Worm (Caenorhabditis elegans) whole organism, L1 larva: ENCODE results near the gene Y116A8C.40.

Experiments used
- ceh-82 ChIP-seq, 3 experiments: fragments of 150-350 bp in 1 of 3; sonication (generic microtip) in 2 of 3; optimal IDR thresholded peaks; 2 replicates each; lab custom pipeline; 2014 to 2017; ENCODE audit warnings: missing biosample characterization in 3 of 3, missing genetic modification characterization in 3 of 3
- ces-1 ChIP-seq: fragments of 150-350 bp; optimal IDR thresholded peaks from 2 replicates; lab custom pipeline; 2014; ENCODE audit warnings: missing biosample characterization, missing genetic modification reagents, missing genetic modification characterization
- efl-1 ChIP-seq, 4 experiments: fragments of 150-350 bp; optimal IDR thresholded peaks in 3 of 4; peaks in 1 of 4; 1 replicate in 1 of 4; 2 replicates in 3 of 4; lab custom pipeline; 2014; ENCODE audit warnings: missing biosample characterization in 2 of 4, missing genetic modification characterization in 2 of 4, missing genetic modification reagents in 2 of 4
- grh-1 ChIP-seq: fragments of 200-800 bp; sonication (Bioruptor generic); IDR thresholded peaks from 2 replicates; pipeline ENCODE4 v1.3.6; 2022; ENCODE audit warnings: missing genetic modification reagents, missing genetic modification characterization, missing compliant biosample characterization
- jun-1 ChIP-seq: fragments of 150-350 bp; optimal IDR thresholded peaks from 2 replicates; lab custom pipeline; 2014; ENCODE audit warnings: missing biosample characterization, missing genetic modification reagents, missing genetic modification characterization
- lin-15B ChIP-seq: fragments of 150-350 bp; sonication (generic microtip); optimal IDR thresholded peaks from 3 replicates; lab custom pipeline; 2014; ENCODE audit warnings: missing biosample characterization, missing genetic modification characterization
- nhr-47 ChIP-seq: sonication (generic microtip); optimal IDR thresholded peaks from 2 replicates; lab custom pipeline; 2016; ENCODE audit warnings: mild to moderate bottlenecking, missing genetic modification characterization, moderate library complexity, missing compliant biosample characterization
- nhr-71 ChIP-seq: sonication (generic microtip); optimal IDR thresholded peaks from 2 replicates; lab custom pipeline; 2016; ENCODE audit warnings: mild to moderate bottlenecking, missing genetic modification characterization, moderate library complexity, missing compliant biosample characterization
- nhr-76 ChIP-seq: sonication (generic microtip); optimal IDR thresholded peaks from 2 replicates; lab custom pipeline; 2017; ENCODE audit warnings: missing biosample characterization, missing genetic modification characterization
- nhr-84 ChIP-seq: sonication (generic microtip); optimal IDR thresholded peaks from 2 replicates; lab custom pipeline; 2017; ENCODE audit warnings: missing biosample characterization, missing genetic modification characterization
- nhr-85 ChIP-seq: sonication (generic microtip); peaks from one replicate; lab custom pipeline; 2016; ENCODE audit warnings: missing genetic modification characterization, inconsistent platforms, missing compliant biosample characterization
- pax-3 ChIP-seq: fragments of 200-800 bp; sonication (Bioruptor generic); optimal IDR thresholded peaks from 2 replicates; lab custom pipeline; 2018; ENCODE audit warnings: mild to moderate bottlenecking, missing genetic modification characterization, moderate library complexity, missing compliant biosample characterization
- rnt-1 ChIP-seq: sonication (generic microtip); optimal IDR thresholded peaks from 2 replicates; lab custom pipeline; 2016; ENCODE audit warnings: mild to moderate bottlenecking, missing genetic modification characterization, moderate library complexity, missing compliant biosample characterization
- tbx-2 ChIP-seq: sonication (generic microtip); optimal IDR thresholded peaks from 2 replicates; lab custom pipeline; 2016; ENCODE audit warnings: missing genetic modification characterization, missing compliant biosample characterization
- unc-62 ChIP-seq: fragments of 150-350 bp; optimal IDR thresholded peaks from 2 replicates; lab custom pipeline; 2014; ENCODE audit warnings: missing biosample characterization, missing genetic modification reagents, missing genetic modification characterization
- zip-4 ChIP-seq: fragments of 200-800 bp; sonication (Bioruptor generic); optimal IDR thresholded peaks from 2 replicates; lab custom pipeline; 2018; ENCODE audit warnings: mild to moderate bottlenecking, missing genetic modification characterization, moderate library complexity, missing compliant biosample characterization
- ztf-11 ChIP-seq, 2 experiments: sonication (generic microtip); optimal IDR thresholded peaks; 2 replicates each; lab custom pipeline; 2016 to 2017; ENCODE audit warnings: missing genetic modification characterization in 2 of 2, missing biosample characterization in 1 of 2, missing compliant biosample characterization in 1 of 2

Gene Y116A8C.40

DNA sequence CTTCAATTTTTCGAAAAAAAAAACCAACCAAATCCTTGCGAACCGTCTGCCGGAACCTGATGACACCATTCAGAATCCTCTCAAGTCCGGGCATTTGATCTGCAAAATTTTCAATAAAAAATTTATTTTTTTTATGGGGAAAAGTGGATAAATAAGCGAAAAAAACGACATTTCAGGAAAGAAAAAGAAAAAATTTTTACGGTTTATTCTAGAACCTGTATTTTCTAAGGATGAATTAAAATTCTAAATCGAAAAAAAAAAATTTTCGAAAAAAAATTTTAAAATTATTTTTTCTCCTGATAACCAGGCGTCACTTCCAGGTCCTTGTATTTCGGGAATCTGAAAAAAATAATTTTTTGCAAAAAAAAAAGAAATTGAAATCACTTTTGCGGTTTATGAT lies 50.6 kb downstream of the Y116A8C.40 start, which contains the start of gene bca-2:
TSS of gene bca-2 (minus strand) at position 101 of the 400 bp plus-strand sequence.
- TF ChIP-seq zip-4 (GFP tag; lab: Kevin White, UChicago) (no peak), grh-1 (GFP tag; lab: Robert Waterston, UW) (no peak), nhr-76 (tag; lab: Kevin White, UChicago) (no peak), tbx-2 (tag; lab: Kevin White, UChicago) (no peak), nhr-71 (tag; lab: Kevin White, UChicago) (no peak), pax-3 (tag; lab: Kevin White, UChicago) (no peak), jun-1 (tag; lab: Kevin White, UChicago) (no peak), ceh-82 (tag; optimal IDR thresholded peaks at IDR 0.05; lab: Kevin White, UChicago) (no peak)

DNA sequence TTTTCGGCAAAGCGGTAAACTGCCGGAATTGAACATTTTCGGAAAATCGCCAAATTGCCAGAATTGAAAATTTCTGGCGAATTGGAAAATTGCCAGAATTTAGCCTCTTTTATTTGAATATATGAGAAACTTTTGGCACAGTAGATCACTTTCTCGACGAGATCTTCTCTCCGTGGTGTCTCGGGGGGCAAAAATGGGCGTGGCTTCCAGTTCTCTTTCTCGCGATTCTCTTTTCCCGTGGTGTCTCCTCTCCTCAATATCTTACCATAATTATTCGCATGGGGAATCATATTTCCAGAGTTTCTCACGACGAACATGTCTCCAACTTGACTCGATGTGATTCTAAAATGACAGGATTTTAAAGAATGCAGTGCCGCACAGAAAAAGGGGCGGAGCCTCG lies 51.7 kb downstream of the Y116A8C.40 start:
- TF ChIP-seq nhr-47 (no peak), efl-1 (optimal IDR thresholded peaks at IDR 0.05; lab: Kevin White, UChicago) (no peak), efl-1 (GFP tag; optimal IDR thresholded peaks at IDR 0.05 in 1 of 2; lab: Kevin White, UChicago) (peak in 1 of 2 experiments; percentile 43), nhr-85 (peak; percentile 14), rnt-1 (tag; lab: Kevin White, UChicago) (no peak), nhr-84 (tag; lab: Kevin White, UChicago) (no peak)

DNA sequence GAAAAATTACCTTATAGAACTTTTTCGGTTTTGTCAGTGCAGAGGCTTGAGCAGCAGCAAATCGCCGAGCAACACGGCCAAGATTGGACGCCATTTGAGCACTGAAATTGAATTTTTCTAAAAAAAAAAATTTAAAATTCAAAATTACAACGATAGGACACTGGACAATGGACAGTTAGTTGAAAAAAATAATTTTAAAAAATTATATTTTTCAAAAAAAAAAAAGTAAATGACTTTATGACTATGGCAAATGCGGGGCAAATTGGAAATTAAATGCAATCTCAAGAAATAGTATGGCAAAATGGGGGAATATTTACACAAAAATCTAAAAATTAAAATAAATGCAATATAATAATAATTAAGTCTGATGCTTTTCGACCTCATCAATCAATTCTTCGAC lies 54.6 kb downstream of the Y116A8C.40 start, which contains the start of gene Y116A8C.27:
TSS of gene Y116A8C.27 (minus strand) at position 101 of the 400 bp plus-strand sequence.
- TF ChIP-seq lin-15B (tag; lab: Kevin White, UChicago) (no peak), nhr-76 (tag; lab: Kevin White, UChicago) (no peak), ces-1 (GFP tag; lab: Kevin White, UChicago) (no peak), ztf-11 (tag; optimal IDR thresholded peaks at IDR 0.05; lab: Kevin White, UChicago) (no peak), unc-62 (no peak)
- TF ChIP-seq, all 84 proteins: peak for 0
